Fruit fly (Drosophila melanogaster): Measurements from ENCODE around the gene Sf3b3.

Sf3b3 gene

DNA sequence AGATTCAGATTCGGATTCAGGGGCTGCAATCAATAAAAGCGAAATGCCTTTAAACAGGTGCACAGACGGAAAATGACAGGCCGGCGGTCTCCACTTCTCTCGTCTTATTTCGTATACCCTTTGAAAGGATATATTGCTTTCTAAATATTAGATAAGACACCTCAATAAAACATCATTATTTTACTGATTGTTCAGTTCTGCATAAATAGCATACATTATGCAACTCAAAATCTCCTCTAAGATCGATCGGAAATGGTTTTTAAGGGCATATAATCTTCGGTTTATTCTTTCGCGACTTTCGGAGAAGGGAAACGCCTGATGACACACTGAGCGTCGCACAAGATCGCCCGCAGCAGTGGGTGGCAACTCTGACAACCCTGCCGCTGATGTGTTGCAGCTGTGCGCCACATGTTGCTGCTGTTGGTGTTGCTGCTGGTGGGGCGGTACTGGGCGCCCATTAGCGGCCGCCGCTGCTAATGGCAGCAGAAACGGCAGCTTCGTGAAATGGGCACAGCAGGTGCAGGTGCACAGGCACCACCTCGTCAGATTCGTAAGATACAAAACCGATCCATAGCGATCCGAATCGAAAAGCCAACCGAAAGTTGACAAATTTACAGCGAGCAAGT is 47.3 kb downstream of the Sf3b3 start (continued):
- TF ChIP-seq Ets21C (GFP tag; optimal IDR thresholded peaks at IDR 0.05) = peak; percentile 68
- peak; percentile 66 for TF ChIP-seq CG6792 (GFP tag; optimal IDR thresholded peaks at IDR 0.05)
- TF ChIP-seq Ets96B (tag; optimal IDR thresholded peaks at IDR 0.05) = peak; percentile 54
- TF ChIP-seq Blimp-1 (GFP tag; optimal IDR thresholded peaks at IDR 0.05) = peak; percentile 38
- TF ChIP-seq Smox (GFP tag; optimal IDR thresholded peaks at IDR 0.05) = peak; percentile 70
- TF ChIP-seq cyc (GFP tag; optimal IDR thresholded peaks at IDR 0.05) = peak; percentile 88
- no peak for TF ChIP-seq Hr38 (GFP tag; optimal IDR thresholded peaks at IDR 0.05)
- peak; percentile 67 for TF ChIP-seq CG3919 (GFP tag; optimal IDR thresholded peaks at IDR 0.05)
- TF ChIP-seq Eip75B (GFP tag; optimal IDR thresholded peaks at IDR 0.05) = peak; percentile 76
- peak; percentile 11 for TF ChIP-seq CG9139 (GFP tag; optimal IDR thresholded peaks at IDR 0.05)
- TF ChIP-seq fkh (GFP tag; optimal IDR thresholded peaks at IDR 0.05) = no peak
- TF ChIP-seq CG8319 (GFP tag; optimal IDR thresholded peaks at IDR 0.05) = peak; percentile 36
- no peak for TF ChIP-seq CG6854 (GFP tag; optimal IDR thresholded peaks at IDR 0.05)
- peak; percentile 49 for TF ChIP-seq CG10669 (GFP tag; optimal IDR thresholded peaks at IDR 0.05)
- peak; percentile 45 for TF ChIP-seq CG11902 (GFP tag; optimal IDR thresholded peaks at IDR 0.05)
- peak; percentile 27 for TF ChIP-seq Hr4 (GFP tag; optimal IDR thresholded peaks at IDR 0.05)
- no peak for TF ChIP-seq CG6276 (GFP tag; optimal IDR thresholded peaks at IDR 0.05)
- TF ChIP-seq Sox14 (GFP tag; optimal IDR thresholded peaks at IDR 0.05) = peak; percentile 68
- TF ChIP-seq esn (GFP tag; optimal IDR thresholded peaks at IDR 0.05) = peak; percentile 77
- TF ChIP-seq topi (GFP tag; optimal IDR thresholded peaks at IDR 0.05) = peak; percentile 83
- no peak for TF ChIP-seq CG3032 (tag; optimal IDR thresholded peaks at IDR 0.05)
- TF ChIP-seq Sox15 (GFP tag; optimal IDR thresholded peaks at IDR 0.05) = peak; percentile 6
- TF ChIP-seq acj6 (GFP tag; optimal IDR thresholded peaks at IDR 0.05) = peak; percentile 64
- peak; percentile 85 for TF ChIP-seq Eip78C (GFP tag)
- TF ChIP-seq Gug (GFP tag; IDR thresholded peaks at IDR 0.05) = no peak
- TF ChIP-seq net (GFP tag; optimal IDR thresholded peaks at IDR 0.05) = peak; percentile 47
- TF ChIP-seq Hr39 (GFP tag; optimal IDR thresholded peaks at IDR 0.05) = peak; percentile 76

DNA sequence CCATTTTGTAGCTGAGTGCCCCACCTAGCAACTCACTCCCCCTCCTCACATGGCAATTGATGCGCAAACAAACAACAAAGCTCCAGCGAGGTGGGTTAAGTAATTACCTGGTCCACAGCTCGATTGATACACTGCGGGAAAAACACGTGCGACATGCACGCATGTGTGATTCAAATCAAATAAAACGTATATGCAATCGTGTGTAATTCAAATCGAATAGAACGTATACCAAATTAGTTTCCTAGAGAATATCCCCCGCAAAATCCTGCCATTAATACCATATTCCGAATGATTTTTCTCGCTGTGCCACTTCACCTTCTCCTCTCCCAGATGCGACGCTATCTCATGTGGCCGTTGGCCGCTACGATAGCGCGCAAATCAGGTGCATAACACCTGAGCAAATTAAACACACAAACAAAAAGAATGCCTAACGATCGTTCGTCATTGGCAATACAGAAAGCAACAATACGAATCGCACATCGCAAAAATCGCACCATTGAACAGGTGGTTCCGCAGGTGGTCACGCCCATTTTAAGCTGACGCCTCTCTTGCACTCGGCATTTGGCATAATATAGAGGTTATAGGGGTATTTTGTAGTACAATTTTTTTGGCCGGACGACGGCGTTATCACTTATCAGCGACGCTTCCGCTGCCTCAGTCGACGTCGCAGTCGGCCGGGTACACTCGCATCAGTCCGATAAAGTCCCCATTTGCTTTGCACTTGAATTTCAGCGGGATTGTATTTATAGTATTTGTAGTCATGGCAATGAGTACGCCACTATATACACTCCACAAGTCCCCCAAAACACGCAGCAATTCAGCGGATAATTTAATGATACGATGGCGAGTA is 48.8 kb downstream of the Sf3b3 start:
- TF ChIP-seq Hr39 (GFP tag; optimal IDR thresholded peaks at IDR 0.05) (peak; percentile 92), Ets21C (GFP tag; optimal IDR thresholded peaks at IDR 0.05) (peak; percentile 77), CG11762 (GFP tag; optimal IDR thresholded peaks at IDR 0.05; ENCODE audit: insufficient read depth) (peak; percentile 58), vri (GFP tag; optimal IDR thresholded peaks at IDR 0.05) (peak; percentile 95), Hr38 (GFP tag; optimal IDR thresholded peaks at IDR 0.05) (no peak), Lpt (GFP tag; optimal IDR thresholded peaks at IDR 0.05) (peak; percentile 80), salr (GFP tag; optimal IDR thresholded peaks at IDR 0.05) (peak; percentile 21 to 63), spab (GFP tag; optimal IDR thresholded peaks at IDR 0.05) (peak; percentile 31), CG31627 (GFP tag; optimal IDR thresholded peaks at IDR 0.05) (peak; percentile 91), CG16779 (tag; optimal IDR thresholded peaks at IDR 0.05) (peak; percentile 59), Eip93F (GFP tag; optimal IDR thresholded peaks at IDR 0.05) (no peak), CG32006 (GFP tag; optimal IDR thresholded peaks at IDR 0.05) (peak; percentile 87), Eip78C (GFP tag) (peak; percentile 95), eg (GFP tag; IDR thresholded peaks at IDR 0.05) (peak; percentile 89), Met (GFP tag; optimal IDR thresholded peaks at IDR 0.05) (peak; percentile 82), CG10669 (GFP tag; optimal IDR thresholded peaks at IDR 0.05) (peak; percentile 54), CG10631 (GFP tag; optimal IDR thresholded peaks at IDR 0.05) (peak; percentile 82), Blimp-1 (GFP tag; optimal IDR thresholded peaks at IDR 0.05) (peak; percentile 50), fd85E (GFP tag; optimal IDR thresholded peaks at IDR 0.05) (peak; percentile 15), CG4318 (GFP tag; optimal IDR thresholded peaks at IDR 0.05) (peak; percentile 72), CG34406 (GFP tag; optimal IDR thresholded peaks at IDR 0.05) (peak; percentile 79), svp (GFP tag) (peak; percentile 93), CG3919 (GFP tag; optimal IDR thresholded peaks at IDR 0.05) (peak; percentile 83), CG11294 (GFP tag; IDR thresholded peaks at IDR 0.05) (peak; percentile 82), esn (GFP tag; optimal IDR thresholded peaks at IDR 0.05) (peak; percentile 90), CG8319 (GFP tag; optimal IDR thresholded peaks at IDR 0.05) (peak; percentile 54), CG1621 (tag; optimal IDR thresholded peaks at IDR 0.05) (peak; percentile 44), CG15336 (GFP tag; IDR thresholded peaks at IDR 0.05) (peak; percentile 83), Ets96B (tag; optimal IDR thresholded peaks at IDR 0.05) (peak; percentile 47), net (GFP tag; optimal IDR thresholded peaks at IDR 0.05) (peak; percentile 77), acj6 (GFP tag; optimal IDR thresholded peaks at IDR 0.05) (peak; percentile 84), dac (GFP tag; optimal IDR thresholded peaks at IDR 0.05) (peak; percentile 68)
